Worm (Caenorhabditis elegans) whole organism, dauer: ENCODE data around the gene otpl-5.
"Not testable (repeated sequence)": the region's sequence is repeated elsewhere in the genome, so short reads cannot be mapped to it uniquely, and the experiment has no call there.

Experiments used
- unc-62 ChIP-seq: sonication (generic microtip); optimal IDR thresholded peaks from 2 replicates; lab custom pipeline; 2017; ENCODE audit warnings: missing biosample characterization, missing genetic modification reagents, missing genetic modification characterization

The otpl-5 gene

ce11 chrV:8534534-8535283, 5.4 kb downstream of the otpl-5 start, which contains the start of the genes his-6 and his-5:
TSS of gene his-6 (minus strand) at chrV:8534977.
TSS of gene his-5 (plus strand) at chrV:8535214.
- TF ChIP-seq unc-62 (GFP tag; lab: Kevin White, UChicago) = not testable (repeated sequence)

ce11 chrV:8536213-8536612, 6.9 kb downstream of the otpl-5 start, which contains the start of gene his-39:
TSS of gene his-39 (plus strand) at chrV:8536513.
- no peak for TF ChIP-seq unc-62 (GFP tag; lab: Kevin White, UChicago)

- no peak for TF ChIP-seq unc-62 (GFP tag; lab: Kevin White, UChicago)
These were observed 7.7 kb downstream of the otpl-5 start, which contains the start of gene otpl-4 for ce11 chrV:8537031-8537430. TSS of gene otpl-4 (plus strand) at chrV:8537331.

DNA sequence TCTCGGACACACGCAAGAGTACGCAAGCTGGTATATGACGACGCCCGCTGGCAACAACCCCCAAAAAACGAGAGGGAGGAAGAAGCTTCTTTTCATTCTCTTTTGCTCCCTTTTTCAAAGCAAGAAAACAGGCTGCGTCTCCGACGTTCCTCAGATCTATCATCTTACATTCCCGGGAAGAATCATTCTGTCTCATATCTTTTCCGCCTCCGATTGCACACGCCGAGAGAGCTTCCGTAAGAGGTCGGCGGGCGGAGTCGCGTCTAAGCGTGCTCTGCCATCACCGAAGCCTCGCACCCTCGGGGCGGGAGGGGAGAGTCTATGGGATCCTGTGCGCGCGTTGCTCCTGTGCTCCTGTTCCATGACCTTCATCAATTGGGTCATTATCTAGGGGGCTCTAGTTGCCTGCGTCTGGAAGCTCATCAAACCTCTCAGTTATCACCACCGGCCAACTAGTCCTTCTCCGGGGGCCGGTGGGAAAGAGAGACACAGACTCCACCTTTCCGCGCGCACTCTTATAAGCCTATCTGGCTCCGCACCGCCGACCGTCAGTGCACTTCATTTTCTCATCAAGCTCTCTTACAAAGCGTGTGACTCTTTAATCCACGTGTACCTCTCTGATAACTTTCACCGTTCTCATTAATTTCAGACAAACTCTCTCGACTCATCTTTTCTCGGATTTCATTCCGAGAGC, 16.4 kb downstream of the otpl-5 start, which contains the start of the genes slc-17.8 and asns-1:
slc-17.8 (minus strand) TSS at position 51 of the 694 bp plus-strand sequence.
asns-1 (plus strand) TSS at position 644 of the 694 bp plus-strand sequence.
- TF ChIP-seq unc-62 (GFP tag; lab: Kevin White, UChicago) = no peak

- no peak for TF ChIP-seq unc-62 (GFP tag; lab: Kevin White, UChicago)
These were observed 19.7 kb downstream of the otpl-5 start, which contains the start of gene stdh-4 for ce11 chrV:8548989-8549388. TSS of gene stdh-4 (plus strand) at chrV:8549289.

DNA sequence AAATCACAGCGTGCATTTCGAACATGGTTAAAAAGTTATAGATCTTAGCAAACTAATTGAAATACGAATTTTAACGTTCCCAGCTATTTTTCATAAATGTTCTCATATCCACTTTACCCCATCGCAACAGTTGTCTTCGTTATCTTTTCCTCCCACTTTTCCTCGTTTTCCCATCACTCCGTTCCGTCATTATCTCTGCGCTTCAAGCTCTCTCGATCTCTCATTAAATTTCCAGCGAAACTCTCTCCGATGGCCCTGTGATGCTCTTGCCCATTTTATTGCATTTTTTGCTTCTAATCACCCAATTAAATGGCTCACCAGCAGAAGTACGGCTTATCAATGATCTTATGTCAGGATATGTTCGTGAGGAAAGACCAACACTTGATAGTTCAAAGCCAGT, 23.1 kb downstream of the otpl-5 start, which contains the start of gene acr-15:
acr-15 (plus strand) TSS at position 236 of the 400 bp plus-strand sequence.
- no peak for TF ChIP-seq unc-62 (GFP tag; lab: Kevin White, UChicago)

DNA sequence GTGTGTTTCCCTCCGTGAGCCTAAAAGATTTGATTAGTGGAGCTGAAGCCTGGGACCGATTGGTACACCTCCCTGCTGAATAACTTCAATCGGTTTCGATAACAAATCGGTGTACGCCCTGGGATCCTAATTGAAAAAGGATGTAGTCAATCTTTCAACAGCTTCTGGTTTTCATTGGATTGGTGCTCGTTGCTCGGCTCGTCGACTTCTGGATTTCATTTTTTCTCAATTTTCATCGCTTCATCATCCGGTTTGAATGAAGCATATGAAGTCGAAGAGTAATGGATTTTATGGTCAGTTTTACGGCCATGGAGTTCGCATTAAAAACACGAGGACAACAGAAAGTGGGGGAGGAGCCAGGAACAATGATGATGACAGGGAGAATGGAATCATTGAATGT, 26.6 kb downstream of the otpl-5 start:
- TF ChIP-seq unc-62 (GFP tag; lab: Kevin White, UChicago) = no peak

DNA sequence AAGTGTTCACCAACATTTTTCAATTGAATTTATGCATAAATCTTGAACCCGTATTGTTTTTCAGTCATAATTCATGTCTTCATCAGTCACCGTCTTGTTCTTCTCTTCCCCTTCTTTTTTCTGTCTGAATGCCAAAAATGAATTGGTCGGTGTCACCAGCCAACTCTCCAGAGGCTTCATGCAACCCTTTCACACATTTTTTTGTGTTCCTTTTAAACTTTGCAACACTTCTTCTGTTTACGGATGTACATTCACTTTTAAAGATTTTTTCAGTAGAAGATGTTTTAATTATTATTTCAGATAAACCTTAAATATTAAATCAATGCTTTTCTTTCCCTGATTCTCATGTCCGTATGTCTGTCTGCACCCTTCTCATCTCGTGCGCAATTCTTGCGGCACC, 31.6 kb downstream of the otpl-5 start, which contains the start of gene acr-16:
acr-16 (plus strand) TSS at position 301 of the 400 bp plus-strand sequence.
- no peak for TF ChIP-seq unc-62 (GFP tag; lab: Kevin White, UChicago)

DNA sequence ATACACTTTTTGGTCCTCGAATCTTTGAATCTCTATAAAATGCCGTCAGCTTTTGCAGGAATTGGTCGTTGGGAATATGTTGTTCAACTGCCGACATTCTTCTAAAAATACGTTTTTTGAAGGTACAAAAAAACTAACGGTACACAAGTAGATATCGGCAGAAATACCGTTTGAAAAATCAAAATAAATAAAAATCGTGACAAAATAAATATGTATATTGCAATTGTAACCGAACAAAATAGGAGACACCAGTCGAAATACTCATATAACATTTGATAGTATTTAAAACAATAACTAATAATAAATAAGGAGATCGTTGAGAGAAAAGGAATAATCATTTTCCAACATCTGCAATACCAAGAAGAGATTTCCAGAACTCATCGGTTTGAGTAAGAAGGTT, 35.8 kb downstream of the otpl-5 start, which contains the start of gene F25G6.8:
F25G6.8 (minus strand) TSS at position 101 of the 400 bp plus-strand sequence.
- TF ChIP-seq unc-62 (GFP tag; lab: Kevin White, UChicago) = no peak

DNA sequence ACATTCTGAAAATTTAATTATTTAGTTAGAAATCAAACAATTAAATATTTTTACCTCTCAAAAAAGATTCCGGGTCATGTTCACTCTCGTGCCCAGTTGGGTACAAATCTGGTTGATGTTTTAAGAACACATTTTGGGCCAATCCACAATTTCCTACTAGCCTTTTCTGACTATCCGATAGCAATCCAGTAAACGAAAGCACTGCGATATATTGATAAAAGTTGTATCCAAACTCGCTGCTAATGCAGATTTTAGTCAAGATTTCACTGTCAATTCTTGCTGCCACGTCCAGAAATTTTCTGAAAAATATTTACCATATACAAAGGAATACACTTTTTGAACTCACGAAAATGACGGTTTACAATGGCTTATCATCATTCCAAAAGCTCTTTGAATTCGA, 39.9 kb downstream of the otpl-5 start:
- no peak for TF ChIP-seq unc-62 (GFP tag; lab: Kevin White, UChicago)

DNA sequence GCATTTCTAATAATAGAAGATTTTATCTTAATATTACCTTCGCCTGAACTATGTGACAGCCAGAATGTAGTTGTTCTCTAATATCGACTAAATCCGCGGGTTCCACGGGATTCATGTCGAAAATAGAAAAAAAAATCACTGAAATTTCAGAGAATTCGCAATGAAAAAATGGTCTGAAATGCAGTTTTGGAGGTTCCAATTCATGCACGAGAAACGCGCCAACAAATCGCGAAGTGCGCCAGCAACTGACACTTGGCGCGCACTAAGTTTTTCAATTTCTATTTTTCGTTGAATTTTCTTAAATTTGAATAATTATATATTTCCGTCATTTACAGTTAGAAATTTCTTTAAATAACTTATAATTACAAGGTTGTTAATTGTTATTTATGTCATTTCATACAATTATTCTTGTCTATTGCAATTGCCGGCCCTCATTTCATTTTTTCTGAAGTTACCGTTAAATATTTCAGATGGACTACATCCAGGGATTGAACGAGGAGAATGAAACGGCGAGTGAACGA, 40.6 kb downstream of the otpl-5 start, which contains the start of the genes F25G6.9 and symk-1:
F25G6.9 (minus strand) TSS at position 160 of the 521 bp plus-strand sequence.
symk-1 (plus strand) TSS at position 471 of the 521 bp plus-strand sequence.
- TF ChIP-seq unc-62 (GFP tag; lab: Kevin White, UChicago) = no peak

- TF ChIP-seq unc-62 (GFP tag; lab: Kevin White, UChicago) = not testable (repeated sequence)
These were observed 45.4 kb downstream of the otpl-5 start, which contains the start of gene F25G6.1 for ce11 chrV:8574762-8575161. TSS of gene F25G6.1 (plus strand) at chrV:8575062.

- no peak for TF ChIP-seq unc-62 (GFP tag; lab: Kevin White, UChicago)
These were observed 51.6 kb downstream of the otpl-5 start, which contains the start of gene C10B5.1 for ce11 chrV:8580961-8581360. TSS of gene C10B5.1 (plus strand) at chrV:8581261.
